Fruit fly (Drosophila melanogaster): ENCODE data around the gene CG34282.

dm6 chr3R:18706289-18706688 lies 11.2 kb downstream of the CG34282 start:
- TF ChIP-seq CTCF (optimal IDR thresholded peaks at IDR 0.05) (no peak), CG8478 (optimal IDR thresholded peaks at IDR 0.05) (no peak)

All from S2 (cell line).